Comparison of ENCODE assay signal across 2 worm cellular contexts in genomic region chrIII:7973201-7973767, ce11.
TF ChIP-seq lines count a peak whose summit lies in the region.

TSS of gene eef-1B.1 (minus strand) at chrIII:7973386.
TSS of gene aco-2 (plus strand) at chrIII:7973717.

TF ChIP-seq in whole organism, L1 larva, 84 proteins besides CTCF, POLR2A, EP300 and RAD21 (continued from another document):
- TF ChIP-seq pqm-1 (tag; optimal IDR thresholded peaks at IDR 0.05; lab: Kevin White, UChicago) (no peak), nhr-12 (tag; optimal IDR thresholded peaks at IDR 0.05; lab: Kevin White, UChicago) (no peak), Y116A8C.19 (tag; optimal IDR thresholded peaks at IDR 0.05; lab: Kevin White, UChicago; ENCODE audit: borderline replicate concordance) (no peak), isw-1 (GFP tag; IDR thresholded peaks at IDR 0.05; lab: Robert Waterston, UW) (peak; percentile 89), elt-3 (tag; optimal IDR thresholded peaks at IDR 0.05; lab: Kevin White, UChicago) (peak in 5 of 6 experiments; percentile 53 to 97 (median 75)), alr-1 (tag; optimal IDR thresholded peaks at IDR 0.05; lab: Kevin White, UChicago; ENCODE audit: borderline replicate concordance) (no peak), ztf-11 (tag; optimal IDR thresholded peaks at IDR 0.05; lab: Kevin White, UChicago) (peak in 1 of 2 experiments; percentile 70), F16B12.6 (tag; optimal IDR thresholded peaks at IDR 0.05; lab: Kevin White, UChicago) (peak; percentile 73), fos-1 (tag; optimal IDR thresholded peaks at IDR 0.05; lab: Kevin White, UChicago) (peak; percentile 81), nhr-11 (tag; optimal IDR thresholded peaks at IDR 0.05; lab: Kevin White, UChicago) (peak; percentile 43), pax-3 (tag; optimal IDR thresholded peaks at IDR 0.05; lab: Kevin White, UChicago) (peak; percentile 78), lin-15B (tag; optimal IDR thresholded peaks at IDR 0.05; lab: Kevin White, UChicago) (peak; percentile 84), lin-35 (GFP tag; optimal IDR thresholded peaks at IDR 0.05; lab: Kevin White, UChicago) (peak; percentile 94 to 95), nhr-77 (tag; optimal IDR thresholded peaks at IDR 0.05; lab: Kevin White, UChicago) (peak; percentile 87), efl-1 (optimal IDR thresholded peaks at IDR 0.05; lab: Kevin White, UChicago) (peak; percentile 91 to 93), efl-1 (GFP tag; optimal IDR thresholded peaks at IDR 0.05 in 1 of 2; lab: Kevin White, UChicago) (peak; percentile 83 to 98), hlh-17 (GFP tag; optimal IDR thresholded peaks at IDR 0.05; lab: Kevin White, UChicago; ENCODE audit: borderline replicate concordance) (no peak), nhr-47 (tag; optimal IDR thresholded peaks at IDR 0.05; lab: Kevin White, UChicago) (peak; percentile 96), C16A3.4 (tag; optimal IDR thresholded peaks at IDR 0.05; lab: Kevin White, UChicago) (peak; percentile 96), nhr-84 (tag; optimal IDR thresholded peaks at IDR 0.05; lab: Kevin White, UChicago) (no peak), sox-4 (tag; optimal IDR thresholded peaks at IDR 0.05; lab: Kevin White, UChicago) (peak; percentile 70), sup-37 (GFP tag; optimal IDR thresholded peaks at IDR 0.05; lab: Kevin White, UChicago) (peak; percentile 71), grh-1 (GFP tag; IDR thresholded peaks at IDR 0.05; lab: Robert Waterston, UW) (peak; percentile 88)
TF ChIP-seq in whole organism, L1 larva: peak in this region for 62.

TF ChIP-seq in whole organism, young adult, 124 proteins besides CTCF, POLR2A, EP300 and RAD21 (continued from another document):
- TF ChIP-seq cebp-2 (GFP tag; IDR thresholded peaks at IDR 0.05; lab: Robert Waterston, UW): no peak
- peak; percentile 52 for TF ChIP-seq K12H6.12 (tag; optimal IDR thresholded peaks at IDR 0.05; lab: Kevin White, UChicago)
- no peak for TF ChIP-seq attf-6 (GFP tag; IDR thresholded peaks at IDR 0.05; lab: Robert Waterston, UW)
- TF ChIP-seq F52B5.7 (tag; optimal IDR thresholded peaks at IDR 0.05; lab: Kevin White, UChicago): no peak
- TF ChIP-seq repo-1 (tag; optimal IDR thresholded peaks at IDR 0.05; lab: Kevin White, UChicago): peak; percentile 41
- TF ChIP-seq egrh-3 (GFP tag; IDR thresholded peaks at IDR 0.05; lab: Robert Waterston, UW): no peak
